ENCODE assay signal across 5 fruit fly cellular contexts in genomic region chrX:4324781-4325180, dm6.
TF ChIP-seq lines count a peak whose summit lies in the region.

No protein-coding gene starts in this region.

TF ChIP-seq in whole organism, adult, 20 proteins besides CTCF, POLR2A, EP300 and RAD21 (continued from another document):
- TF ChIP-seq bab1 (GFP tag; optimal IDR thresholded peaks at IDR 0.05; lab: Kevin White, UChicago) (peak; percentile 100), toe (GFP tag; optimal IDR thresholded peaks at IDR 0.05; lab: Kevin White, UChicago) (peak; percentile 98), CG14711 (tag; optimal IDR thresholded peaks at IDR 0.05; lab: Kevin White, UChicago) (peak; percentile 99)
TF ChIP-seq in whole organism, adult: peak in this region for 20.

TF ChIP-seq in whole organism, embryonic, 481 proteins besides CTCF, POLR2A, EP300 and RAD21 (continued from another document and continues in another):
- TF ChIP-seq en (GFP tag; optimal IDR thresholded peaks at IDR 0.05; lab: Kevin White, UChicago) (peak; percentile 95), CG12236 (GFP tag; optimal IDR thresholded peaks at IDR 0.05; lab: Kevin White, UChicago) (peak; percentile 89), CG11093 (GFP tag; IDR thresholded peaks at IDR 0.05; lab: Robert Waterston, UW) (peak; percentile 99), CG18476 (GFP tag; optimal IDR thresholded peaks at IDR 0.05; lab: Kevin White, UChicago) (peak; percentile 94), CG1832 (GFP tag; optimal IDR thresholded peaks at IDR 0.05; lab: Kevin White, UChicago) (peak; percentile 23), gcm (GFP tag; optimal IDR thresholded peaks at IDR 0.05; lab: Kevin White, UChicago) (peak; percentile 95), pros (GFP tag; optimal IDR thresholded peaks at IDR 0.05; lab: Kevin White, UChicago) (peak; percentile 19), grau (tag; optimal IDR thresholded peaks at IDR 0.05; lab: Kevin White, UChicago) (peak; percentile 99), grn (GFP tag; optimal IDR thresholded peaks at IDR 0.05; lab: Kevin White, UChicago) (peak; percentile 73), CG15601 (tag; optimal IDR thresholded peaks at IDR 0.05; lab: Kevin White, UChicago) (peak; percentile 92), CG7372 (GFP tag; IDR thresholded peaks at IDR 0.05; lab: Robert Waterston, UW) (peak; percentile 99), ac (GFP tag; optimal IDR thresholded peaks at IDR 0.05; lab: Kevin White, UChicago) (peak; percentile 78), sc (optimal IDR thresholded peaks at IDR 0.05; lab: Kevin White, UChicago) (no peak), sc (GFP tag; optimal IDR thresholded peaks at IDR 0.05; lab: Kevin White, UChicago) (peak; percentile 91), Dfd (GFP tag; optimal IDR thresholded peaks at IDR 0.05; lab: Kevin White, UChicago) (peak in 1 of 2 experiments; percentile 86), peb (GFP tag; IDR thresholded peaks at IDR 0.05; lab: Robert Waterston, UW) (peak; percentile 98), MBD-R2 (GFP tag; IDR thresholded peaks at IDR 0.05; lab: Robert Waterston, UW) (peak; percentile 99), Hr51 (GFP tag; optimal IDR thresholded peaks at IDR 0.05; lab: Kevin White, UChicago) (peak; percentile 97), Dp (GFP tag; optimal IDR thresholded peaks at IDR 0.05; lab: Kevin White, UChicago) (peak; percentile 24), sens-2 (GFP tag; IDR thresholded peaks at IDR 0.05; lab: Robert Waterston, UW) (peak; percentile 98), nom (GFP tag; optimal IDR thresholded peaks at IDR 0.05; lab: Kevin White, UChicago) (peak; percentile 94), mirr (GFP tag; optimal IDR thresholded peaks at IDR 0.05; lab: Kevin White, UChicago) (peak; percentile 100), CG4282 (GFP tag; optimal IDR thresholded peaks at IDR 0.05; lab: Kevin White, UChicago) (peak; percentile 95), sim (GFP tag; IDR thresholded peaks at IDR 0.05; lab: Robert Waterston, UW) (peak; percentile 97), CHES-1-like (GFP tag; optimal IDR thresholded peaks at IDR 0.05; lab: Kevin White, UChicago) (peak; percentile 98), Dip2 (GFP tag; IDR thresholded peaks at IDR 0.05; lab: Robert Waterston, UW) (peak; percentile 76), Chrac-16 (GFP tag; optimal IDR thresholded peaks at IDR 0.05; lab: Kevin White, UChicago) (peak; percentile 98), sens (GFP tag; lab: Kevin White, UChicago) (peak; percentile 99), CG1792 (GFP tag; optimal IDR thresholded peaks at IDR 0.05; lab: Kevin White, UChicago) (peak; percentile 98), nerfin-1 (tag; optimal IDR thresholded peaks at IDR 0.05; lab: Kevin White, UChicago) (peak; percentile 93), rib (GFP tag; IDR thresholded peaks at IDR 0.05; lab: Robert Waterston, UW) (peak; percentile 99), CG7271 (tag; optimal IDR thresholded peaks at IDR 0.05; lab: Kevin White, UChicago) (peak; percentile 76)

TF ChIP-seq in whole organism, prepupa, 60 proteins besides CTCF, POLR2A, EP300 and RAD21 (continued from another document and continues in another):
- TF ChIP-seq Smox (GFP tag; optimal IDR thresholded peaks at IDR 0.05; lab: Kevin White, UChicago) (peak; percentile 99), Hr38 (GFP tag; optimal IDR thresholded peaks at IDR 0.05; lab: Kevin White, UChicago) (peak; percentile 93), CG6792 (GFP tag; optimal IDR thresholded peaks at IDR 0.05; lab: Kevin White, UChicago) (peak; percentile 99), Blimp-1 (GFP tag; optimal IDR thresholded peaks at IDR 0.05; lab: Kevin White, UChicago) (peak; percentile 96), fd59A (GFP tag; optimal IDR thresholded peaks at IDR 0.05; lab: Kevin White, UChicago) (peak; percentile 98), Sox14 (GFP tag; optimal IDR thresholded peaks at IDR 0.05; lab: Kevin White, UChicago) (peak; percentile 99), CG8119 (GFP tag; IDR thresholded peaks at IDR 0.05; lab: Robert Waterston, UW) (peak; percentile 99), Hr4 (GFP tag; optimal IDR thresholded peaks at IDR 0.05; lab: Kevin White, UChicago) (peak; percentile 98), CG16779 (tag; optimal IDR thresholded peaks at IDR 0.05; lab: Kevin White, UChicago) (peak; percentile 96), Ets21C (GFP tag; optimal IDR thresholded peaks at IDR 0.05; lab: Kevin White, UChicago) (peak; percentile 99), achi (GFP tag; optimal IDR thresholded peaks at IDR 0.05; lab: Kevin White, UChicago) (peak; percentile 98), esn (GFP tag; optimal IDR thresholded peaks at IDR 0.05; lab: Kevin White, UChicago) (peak; percentile 99), Sox102F (GFP tag; optimal IDR thresholded peaks at IDR 0.05; lab: Kevin White, UChicago) (peak; percentile 99), CG3032 (tag; optimal IDR thresholded peaks at IDR 0.05; lab: Kevin White, UChicago) (peak; percentile 97), CG32006 (GFP tag; optimal IDR thresholded peaks at IDR 0.05; lab: Kevin White, UChicago) (peak; percentile 98), Gug (GFP tag; IDR thresholded peaks at IDR 0.05; lab: Robert Waterston, UW) (peak; percentile 99), dac (GFP tag; optimal IDR thresholded peaks at IDR 0.05; lab: Kevin White, UChicago) (peak; percentile 95), cyc (GFP tag; optimal IDR thresholded peaks at IDR 0.05; lab: Kevin White, UChicago) (peak; percentile 100), CG6276 (GFP tag; optimal IDR thresholded peaks at IDR 0.05; lab: Kevin White, UChicago) (peak; percentile 97), CG1621 (tag; optimal IDR thresholded peaks at IDR 0.05; lab: Kevin White, UChicago) (peak; percentile 97), CG34406 (GFP tag; optimal IDR thresholded peaks at IDR 0.05; lab: Kevin White, UChicago) (peak; percentile 99), Hr39 (GFP tag; optimal IDR thresholded peaks at IDR 0.05; lab: Kevin White, UChicago) (peak; percentile 100), Met (GFP tag; optimal IDR thresholded peaks at IDR 0.05; lab: Kevin White, UChicago) (peak; percentile 99), CG6808 (GFP tag; optimal IDR thresholded peaks at IDR 0.05; lab: Kevin White, UChicago) (peak; percentile 94), eg (GFP tag; IDR thresholded peaks at IDR 0.05; lab: Robert Waterston, UW) (peak; percentile 99), fd85E (GFP tag; optimal IDR thresholded peaks at IDR 0.05; lab: Kevin White, UChicago) (peak; percentile 94), CG11762 (GFP tag; optimal IDR thresholded peaks at IDR 0.05; lab: Kevin White, UChicago; ENCODE audit: insufficient read depth) (peak; percentile 98), CG6854 (GFP tag; optimal IDR thresholded peaks at IDR 0.05; lab: Kevin White, UChicago) (peak; percentile 98), Lpt (GFP tag; optimal IDR thresholded peaks at IDR 0.05; lab: Kevin White, UChicago) (peak; percentile 98), vri (GFP tag; optimal IDR thresholded peaks at IDR 0.05; lab: Kevin White, UChicago) (peak; percentile 98), Sox15 (GFP tag; optimal IDR thresholded peaks at IDR 0.05; lab: Kevin White, UChicago) (peak; percentile 99), dsx (GFP tag; optimal IDR thresholded peaks at IDR 0.05; lab: Kevin White, UChicago; ENCODE audit: poor library complexity, severe bottlenecking) (peak; percentile 94)

TF ChIP-seq in whole organism, pupa, 21 proteins besides CTCF, POLR2A, EP300 and RAD21 (continued from another document):
- TF ChIP-seq CG8301 (tag; optimal IDR thresholded peaks at IDR 0.05; lab: Kevin White, UChicago) = peak; percentile 98
TF ChIP-seq in whole organism, pupa: peak in this region for 21.

TF ChIP-seq in whole organism, wandering third instar larva, 38 proteins besides CTCF, POLR2A, EP300 and RAD21 (continued from another document):
- TF ChIP-seq CG9705 (GFP tag; optimal IDR thresholded peaks at IDR 0.05; lab: Kevin White, UChicago) (peak; percentile 99), dmrt93B (GFP tag; optimal IDR thresholded peaks at IDR 0.05; lab: Kevin White, UChicago) (peak; percentile 99), Mio (GFP tag; optimal IDR thresholded peaks at IDR 0.05; lab: Kevin White, UChicago) (peak; percentile 95), CrebA (GFP tag; optimal IDR thresholded peaks at IDR 0.05; lab: Kevin White, UChicago; ENCODE audit: borderline replicate concordance) (peak; percentile 91), pan (optimal IDR thresholded peaks at IDR 0.05; lab: Kevin White, UChicago) (no peak), Sp1 (GFP tag; optimal IDR thresholded peaks at IDR 0.05; lab: Kevin White, UChicago) (peak; percentile 99), jim (GFP tag; optimal IDR thresholded peaks at IDR 0.05; lab: Kevin White, UChicago) (peak; percentile 96), Rel (GFP tag; optimal IDR thresholded peaks at IDR 0.05; lab: Kevin White, UChicago) (peak; percentile 92), Rel (tag; optimal IDR thresholded peaks at IDR 0.05; lab: Kevin White, UChicago) (peak; percentile 95), lola (GFP tag; optimal IDR thresholded peaks at IDR 0.05; lab: Kevin White, UChicago) (no peak), h (GFP tag; optimal IDR thresholded peaks at IDR 0.05; lab: Kevin White, UChicago) (peak; percentile 100), CG32264 (GFP tag; optimal IDR thresholded peaks at IDR 0.05; lab: Kevin White, UChicago) (peak; percentile 98), woc (GFP tag; optimal IDR thresholded peaks at IDR 0.05; lab: Kevin White, UChicago) (peak; percentile 98), brk (GFP tag; optimal IDR thresholded peaks at IDR 0.05; lab: Kevin White, UChicago) (peak; percentile 97), GATAd (GFP tag; optimal IDR thresholded peaks at IDR 0.05; lab: Kevin White, UChicago) (peak; percentile 99), psq (GFP tag; optimal IDR thresholded peaks at IDR 0.05; lab: Kevin White, UChicago) (peak; percentile 99), dl (GFP tag; optimal IDR thresholded peaks at IDR 0.05; lab: Kevin White, UChicago; ENCODE audit: insufficient read depth in 1 of 2, partially characterized antibody in 2 of 2) (peak in 1 of 2 experiments; percentile 37)
